ENCODE assay signal across 4 worm cellular contexts in the genomic region with DNA sequence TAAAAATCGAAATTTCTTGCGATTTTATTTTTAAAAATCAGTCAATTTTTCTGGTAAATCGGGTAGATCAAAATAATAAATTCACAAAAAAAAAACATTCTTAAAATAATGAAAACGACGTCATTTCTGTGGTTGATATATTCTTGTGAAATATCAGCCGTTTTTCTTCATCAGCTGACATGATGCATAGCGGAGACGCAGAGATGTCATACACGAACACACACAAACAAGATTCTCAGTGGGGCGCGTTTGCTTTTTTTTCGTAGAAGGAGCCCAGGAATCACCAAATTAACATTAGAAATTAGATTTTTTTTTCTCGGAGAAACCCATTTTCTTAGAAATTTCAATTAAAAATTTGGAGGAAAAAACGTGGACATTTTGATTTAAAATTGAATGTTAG.
TF ChIP-seq lines count a peak whose summit lies in the region.

No protein-coding gene starts in this region.

TF ChIP-seq in whole organism, L2 larva, 48 proteins besides CTCF, POLR2A, EP300 and RAD21 (continued from another document):
- TF ChIP-seq ceh-16 (tag; optimal IDR thresholded peaks at IDR 0.05; lab: Kevin White, UChicago) (no peak), lsy-2 (tag; optimal IDR thresholded peaks at IDR 0.05; lab: Kevin White, UChicago) (peak; percentile 65 to 92), nhr-21 (tag; optimal IDR thresholded peaks at IDR 0.05; lab: Kevin White, UChicago) (peak; percentile 73), peb-1 (tag; optimal IDR thresholded peaks at IDR 0.05; lab: Kevin White, UChicago) (no peak), mab-5 (tag; optimal IDR thresholded peaks at IDR 0.05; lab: Kevin White, UChicago) (peak; percentile 74), nhr-25 (tag; optimal IDR thresholded peaks at IDR 0.05; lab: Kevin White, UChicago) (peak; percentile 76), nhr-23 (tag; optimal IDR thresholded peaks at IDR 0.05; lab: Kevin White, UChicago) (no peak), lin-11 (tag; optimal IDR thresholded peaks at IDR 0.05; lab: Kevin White, UChicago) (peak; percentile 60), ZK546.5 (tag; optimal IDR thresholded peaks at IDR 0.05; lab: Kevin White, UChicago) (no peak), unc-55 (GFP tag; optimal IDR thresholded peaks at IDR 0.05; lab: Kevin White, UChicago) (peak; percentile 96), nhr-237 (tag; optimal IDR thresholded peaks at IDR 0.05; lab: Kevin White, UChicago) (no peak), nhr-6 (tag; optimal IDR thresholded peaks at IDR 0.05; lab: Kevin White, UChicago) (peak; percentile 81), nhr-11 (tag; optimal IDR thresholded peaks at IDR 0.05; lab: Kevin White, UChicago) (no peak), ceh-82 (tag; optimal IDR thresholded peaks at IDR 0.05; lab: Kevin White, UChicago) (peak; percentile 6), fos-1 (tag; optimal IDR thresholded peaks at IDR 0.05; lab: Kevin White, UChicago) (peak; percentile 90), ztf-4 (tag; optimal IDR thresholded peaks at IDR 0.05; lab: Kevin White, UChicago) (peak; percentile 69), snpc-4 (tag; optimal IDR thresholded peaks at IDR 0.05; lab: Kevin White, UChicago) (peak; percentile 45), ztf-11 (tag; optimal IDR thresholded peaks at IDR 0.05; lab: Kevin White, UChicago) (no peak), ztf-1 (GFP tag; conservative IDR thresholded peaks at IDR 0.05; lab: Robert Waterston, UW) (no peak), nhr-77 (tag; optimal IDR thresholded peaks at IDR 0.05; lab: Kevin White, UChicago) (no peak), aly-2 (tag; optimal IDR thresholded peaks at IDR 0.05; lab: Kevin White, UChicago) (no peak), egl-27 (tag; optimal IDR thresholded peaks at IDR 0.05; lab: Kevin White, UChicago) (peak; percentile 69), zag-1 (tag; optimal IDR thresholded peaks at IDR 0.05; lab: Kevin White, UChicago) (peak; percentile 57), mbf-1 (tag; optimal IDR thresholded peaks at IDR 0.05; lab: Kevin White, UChicago) (no peak), ama-1 (optimal IDR thresholded peaks at IDR 0.05; lab: Kevin White, UChicago) (peak; percentile 37), unc-39 (tag; optimal IDR thresholded peaks at IDR 0.05; lab: Kevin White, UChicago) (no peak), Y55F3AM.14 (GFP tag; optimal IDR thresholded peaks at IDR 0.05; lab: Kevin White, UChicago) (no peak)

TF ChIP-seq in whole organism, L4 larva, 104 proteins besides CTCF, POLR2A, EP300 and RAD21 (continued from another document and continues in another):
- peak; percentile 36 for TF ChIP-seq nhr-102 (tag; optimal IDR thresholded peaks at IDR 0.05; lab: Kevin White, UChicago)
- peak; percentile 79 for TF ChIP-seq lin-13 (GFP tag; optimal IDR thresholded peaks at IDR 0.05; lab: Kevin White, UChicago)
- TF ChIP-seq dmd-6 (GFP tag; IDR thresholded peaks at IDR 0.05; lab: Robert Waterston, UW): peak; percentile 78
- TF ChIP-seq F44E2.7 (GFP tag; IDR thresholded peaks at IDR 0.05; lab: Robert Waterston, UW): no peak
- TF ChIP-seq lin-29 (GFP tag; IDR thresholded peaks at IDR 0.05; lab: Robert Waterston, UW): no peak
- TF ChIP-seq T20F7.1 (GFP tag; optimal IDR thresholded peaks at IDR 0.05; lab: Kevin White, UChicago): no peak
- peak; percentile 99 for TF ChIP-seq hlh-30 (tag; optimal IDR thresholded peaks at IDR 0.05; lab: Kevin White, UChicago; ENCODE audit: insufficient read depth)
- TF ChIP-seq F49E8.2 (tag; optimal IDR thresholded peaks at IDR 0.05; lab: Kevin White, UChicago; ENCODE audit: borderline replicate concordance): no peak
- no peak for TF ChIP-seq Y5F2A.4 (GFP tag; optimal IDR thresholded peaks at IDR 0.05; lab: Kevin White, UChicago)
- TF ChIP-seq arid-1 (GFP tag; conservative IDR thresholded peaks at IDR 0.05; lab: Robert Waterston, UW): no peak
- TF ChIP-seq nhr-25 (tag; optimal IDR thresholded peaks at IDR 0.05; lab: Kevin White, UChicago; ENCODE audit: borderline replicate concordance, insufficient read depth): peak; percentile 42
- peak; percentile 85 for TF ChIP-seq nhr-11 (tag; optimal IDR thresholded peaks at IDR 0.05; lab: Kevin White, UChicago)
- peak; percentile 59 for TF ChIP-seq rbr-2 (tag; optimal IDR thresholded peaks at IDR 0.05; lab: Kevin White, UChicago)
- no peak for TF ChIP-seq nhr-76 (tag; optimal IDR thresholded peaks at IDR 0.05; lab: Kevin White, UChicago)
- peak in 1 of 2 experiments; percentile 70 for TF ChIP-seq hif-1 (tag; optimal IDR thresholded peaks at IDR 0.05; lab: Kevin White, UChicago)
- no peak for TF ChIP-seq skn-1 (tag; optimal IDR thresholded peaks at IDR 0.05; lab: Kevin White, UChicago)
- TF ChIP-seq mxl-2 (GFP tag; conservative IDR thresholded peaks at IDR 0.05; lab: Robert Waterston, UW): no peak
- TF ChIP-seq dve-1 (tag; optimal IDR thresholded peaks at IDR 0.05; lab: Kevin White, UChicago; ENCODE audit: insufficient read depth): peak; percentile 89
- 0 out of 2 replicates have a peak, but pooled peaks have one; percentile 45 for TF ChIP-seq lin-1 (GFP tag; IDR thresholded peaks at IDR 0.05; lab: Robert Waterston, UW)
- TF ChIP-seq R02D3.7 (tag; optimal IDR thresholded peaks at IDR 0.05; lab: Kevin White, UChicago): no peak
- peak in 1 of 2 experiments; percentile 76 for TF ChIP-seq mdl-1 (tag; optimal IDR thresholded peaks at IDR 0.05; lab: Kevin White, UChicago)
- TF ChIP-seq T26A8.4 (GFP tag; IDR thresholded peaks at IDR 0.05; lab: Robert Waterston, UW): peak; percentile 72
- no peak for TF ChIP-seq sdz-12 (GFP tag; optimal IDR thresholded peaks at IDR 0.05; lab: Kevin White, UChicago)
- TF ChIP-seq lim-7 (GFP tag; IDR thresholded peaks at IDR 0.05; lab: Robert Waterston, UW): no peak
- no peak for TF ChIP-seq cey-2 (tag; optimal IDR thresholded peaks at IDR 0.05; lab: Kevin White, UChicago; ENCODE audit: borderline replicate concordance, insufficient read depth)
- TF ChIP-seq jun-1 (tag; optimal IDR thresholded peaks at IDR 0.05; lab: Kevin White, UChicago): no peak
- peak; percentile 92 for TF ChIP-seq nhr-28 (tag; optimal IDR thresholded peaks at IDR 0.05; lab: Kevin White, UChicago)
- no peak for TF ChIP-seq Y75B8A.6 (GFP tag; IDR thresholded peaks at IDR 0.05; lab: Robert Waterston, UW)
- peak; percentile 99 for TF ChIP-seq hlh-11 (tag; optimal IDR thresholded peaks at IDR 0.05; lab: Kevin White, UChicago)
- TF ChIP-seq aha-1 (tag; lab: Kevin White, UChicago): peak; percentile 98
- TF ChIP-seq fkh-10 (GFP tag; optimal IDR thresholded peaks at IDR 0.05; lab: Kevin White, UChicago): peak; percentile 80
- peak; percentile 55 to 92 for TF ChIP-seq lsy-2 (tag; optimal IDR thresholded peaks at IDR 0.05; lab: Kevin White, UChicago)
- no peak for TF ChIP-seq unc-62 (GFP tag; optimal IDR thresholded peaks at IDR 0.05 in 1 of 2; lab: Kevin White, UChicago)
- TF ChIP-seq unc-62 (tag; optimal IDR thresholded peaks at IDR 0.05; lab: Kevin White, UChicago): no peak

TF ChIP-seq in whole organism, late embryonic, 69 proteins besides CTCF, POLR2A, EP300 and RAD21 (continued from another document):
- TF ChIP-seq ceh-31 (tag; optimal IDR thresholded peaks at IDR 0.05; lab: Kevin White, UChicago) (peak; percentile 20), ceh-18 (tag; optimal IDR thresholded peaks at IDR 0.05; lab: Kevin White, UChicago) (peak; percentile 29)

TF ChIP-seq in whole organism, mixed stage, embryonic, 35 proteins besides CTCF, POLR2A, EP300 and RAD21 (continued from another document):
- TF ChIP-seq pha-4 (tag; optimal IDR thresholded peaks at IDR 0.05; lab: Kevin White, UChicago) (peak; percentile 58), cnd-1 (tag; optimal IDR thresholded peaks at IDR 0.05; lab: Kevin White, UChicago) (no peak), nhr-28 (tag; optimal IDR thresholded peaks at IDR 0.05; lab: Kevin White, UChicago) (no peak), lin-32 (GFP tag; optimal IDR thresholded peaks at IDR 0.05; lab: Kevin White, UChicago) (no peak), mep-1 (tag; optimal IDR thresholded peaks at IDR 0.05; lab: Kevin White, UChicago) (peak; percentile 75), sptf-1 (tag; optimal IDR thresholded peaks at IDR 0.05; lab: Kevin White, UChicago) (no peak)
